Fruit fly (Drosophila melanogaster) whole organism, prepupa: ENCODE data around the gene Smyd4-2.

ENCODE experiments used
- Blimp-1 ChIP-seq: fragments of 200-800 bp; sonication (Bioruptor generic); optimal IDR thresholded peaks from 3 replicates; lab custom pipeline; 2017; ENCODE audit warnings: missing biosample characterization, missing genetic modification characterization, mild to moderate bottlenecking, moderate library complexity, missing genetic modification reagents
- CG10631 ChIP-seq: fragments of 200-800 bp; sonication (Bioruptor generic); optimal IDR thresholded peaks from 2 replicates; lab custom pipeline; 2016; ENCODE audit warnings: missing biosample characterization, missing genetic modification characterization
- CG11902 ChIP-seq: fragments of 200-800 bp; sonication (Bioruptor generic); optimal IDR thresholded peaks from 3 replicates; lab custom pipeline; 2016; ENCODE audit warnings: missing biosample characterization, missing genetic modification characterization
- CG15336 ChIP-seq: fragments of 200-800 bp; sonication (Bioruptor generic); IDR thresholded peaks from 2 replicates; pipeline ENCODE4 v1.3.6; 2022; ENCODE audit warnings: missing biosample characterization, missing genetic modification characterization
- CG1621 ChIP-seq: fragments of 200-800 bp; sonication (Bioruptor generic); optimal IDR thresholded peaks from 3 replicates; lab custom pipeline; 2018; ENCODE audit warnings: missing biosample characterization, mild to moderate bottlenecking, missing genetic modification characterization
- CG16779 ChIP-seq: fragments of 200-800 bp; sonication (Bioruptor generic); optimal IDR thresholded peaks from 3 replicates; lab custom pipeline; 2017; ENCODE audit warnings: missing biosample characterization, mild to moderate bottlenecking, missing genetic modification characterization
- CG3032 ChIP-seq: fragments of 200-800 bp; optimal IDR thresholded peaks from 2 replicates; lab custom pipeline; 2019; ENCODE audit warnings: missing biosample characterization, mild to moderate bottlenecking, missing genetic modification characterization, moderate library complexity
- CG32006 ChIP-seq: fragments of 200-800 bp; sonication (Bioruptor generic); optimal IDR thresholded peaks from 3 replicates; lab custom pipeline; 2017; ENCODE audit warnings: missing biosample characterization, mild to moderate bottlenecking, missing genetic modification characterization
- CG34406 ChIP-seq: fragments of 200-800 bp; sonication (Bioruptor generic); optimal IDR thresholded peaks from 3 replicates; lab custom pipeline; 2016; ENCODE audit warnings: missing biosample characterization, missing genetic modification characterization
- CG3919 ChIP-seq: fragments of 200-800 bp; sonication (Bioruptor generic); optimal IDR thresholded peaks from 3 replicates; lab custom pipeline; 2016; ENCODE audit warnings: missing biosample characterization, missing genetic modification characterization
- CG6163 ChIP-seq: fragments of 200-800 bp; sonication (Bioruptor generic); IDR thresholded peaks from 3 replicates; pipeline ENCODE4 v1.3.6; 2022; ENCODE audit warnings: missing biosample characterization, missing genetic modification characterization
- CG6276 ChIP-seq: fragments of 200-800 bp; sonication (Bioruptor generic); optimal IDR thresholded peaks from 2 replicates; lab custom pipeline; 2017; ENCODE audit warnings: missing biosample characterization, mild to moderate bottlenecking, missing genetic modification characterization
- CG6792 ChIP-seq: fragments of 200-800 bp; sonication (Bioruptor generic); optimal IDR thresholded peaks from 3 replicates; lab custom pipeline; 2016; ENCODE audit warnings: missing biosample characterization, missing genetic modification characterization
- CG6854 ChIP-seq: fragments of 200-800 bp; sonication (Bioruptor generic); optimal IDR thresholded peaks from 2 replicates; lab custom pipeline; 2017; ENCODE audit warnings: missing biosample characterization, mild to moderate bottlenecking, missing genetic modification characterization
- CG7368 ChIP-seq: fragments of 200-800 bp; sonication (Bioruptor generic); optimal IDR thresholded peaks from 3 replicates; lab custom pipeline; 2016; ENCODE audit warnings: missing biosample characterization, missing genetic modification characterization
- CG8119 ChIP-seq: fragments of 200-800 bp; sonication (Bioruptor generic); IDR thresholded peaks from 3 replicates; pipeline ENCODE4 v1.3.6; 2022; ENCODE audit warnings: missing biosample characterization, missing genetic modification characterization
- CG8319 ChIP-seq: fragments of 200-800 bp; sonication (Bioruptor generic); optimal IDR thresholded peaks from 3 replicates; lab custom pipeline; 2016; ENCODE audit warnings: missing biosample characterization, missing genetic modification characterization
- CG9139 ChIP-seq: fragments of 200-800 bp; sonication (Bioruptor generic); optimal IDR thresholded peaks from 3 replicates; lab custom pipeline; 2017; ENCODE audit warnings: missing biosample characterization, mild to moderate bottlenecking, missing genetic modification characterization
- Eip78C ChIP-seq: fragments of 200-800 bp; sonication (Bioruptor generic); peaks from one replicate; lab custom pipeline; 2016; ENCODE audit warnings: missing biosample characterization, missing genetic modification characterization
- Ets96B ChIP-seq: fragments of 200-800 bp; optimal IDR thresholded peaks from 2 replicates; lab custom pipeline; 2019; ENCODE audit warnings: missing biosample characterization, mild to moderate bottlenecking, missing genetic modification characterization, moderate library complexity
- Gug ChIP-seq: fragments of 200-800 bp; sonication (Bioruptor generic); IDR thresholded peaks from 2 replicates; pipeline ENCODE4 v1.3.6; 2022; ENCODE audit warnings: missing biosample characterization, missing genetic modification characterization
- Hr39 ChIP-seq: fragments of 200-800 bp; sonication (Bioruptor generic); optimal IDR thresholded peaks from 2 replicates; lab custom pipeline; 2016; ENCODE audit warnings: missing biosample characterization, missing genetic modification characterization
- OdsH ChIP-seq: fragments of 200-800 bp; sonication (Bioruptor generic); optimal IDR thresholded peaks from 3 replicates; lab custom pipeline; 2016; ENCODE audit warnings: missing biosample characterization, missing genetic modification characterization
- Smox ChIP-seq: fragments of 200-800 bp; sonication (Bioruptor generic); optimal IDR thresholded peaks from 3 replicates; lab custom pipeline; 2016; ENCODE audit warnings: missing biosample characterization, missing genetic modification characterization
- Sox102F ChIP-seq: fragments of 200-800 bp; sonication (Bioruptor generic); optimal IDR thresholded peaks from 2 replicates; lab custom pipeline; 2016; ENCODE audit warnings: missing biosample characterization, mild to moderate bottlenecking, missing genetic modification characterization
- Sox14 ChIP-seq: fragments of 200-800 bp; sonication (Bioruptor generic); optimal IDR thresholded peaks from 3 replicates; lab custom pipeline; 2016; ENCODE audit warnings: missing biosample characterization, missing genetic modification characterization
- Sox15 ChIP-seq: fragments of 200-800 bp; sonication (Bioruptor generic); optimal IDR thresholded peaks from 3 replicates; lab custom pipeline; 2016; ENCODE audit warnings: missing biosample characterization, missing genetic modification characterization
- achi ChIP-seq: fragments of 200-800 bp; sonication (Bioruptor generic); optimal IDR thresholded peaks from 3 replicates; lab custom pipeline; 2016; ENCODE audit warnings: missing biosample characterization, missing genetic modification characterization
- cyc ChIP-seq: fragments of 200-800 bp; sonication (Bioruptor generic); optimal IDR thresholded peaks from 3 replicates; lab custom pipeline; 2016; ENCODE audit warnings: missing biosample characterization, missing genetic modification characterization
- dac ChIP-seq: fragments of 200-800 bp; sonication (Bioruptor generic); optimal IDR thresholded peaks from 2 replicates; lab custom pipeline; 2017; ENCODE audit warnings: missing biosample characterization, mild to moderate bottlenecking, missing genetic modification characterization
- dsx ChIP-seq: fragments of 200-800 bp; optimal IDR thresholded peaks from 3 replicates; lab custom pipeline; 2019; ENCODE audit warnings: missing biosample characterization, mild to moderate bottlenecking, missing genetic modification characterization, moderate library complexity; ENCODE audit not compliant: poor library complexity, severe bottlenecking
- eg ChIP-seq: fragments of 200-800 bp; sonication (Bioruptor generic); IDR thresholded peaks from 3 replicates; pipeline ENCODE4 v1.3.6; 2022; ENCODE audit warnings: missing biosample characterization, missing genetic modification characterization
- fd59A ChIP-seq: fragments of 200-800 bp; sonication (Bioruptor generic); optimal IDR thresholded peaks from 2 replicates; lab custom pipeline; 2017; ENCODE audit warnings: missing biosample characterization, mild to moderate bottlenecking, missing genetic modification characterization, missing genetic modification reagents
- fd85E ChIP-seq: fragments of 200-800 bp; sonication (Bioruptor generic); optimal IDR thresholded peaks from 3 replicates; lab custom pipeline; 2016; ENCODE audit warnings: missing biosample characterization, missing genetic modification characterization
- fkh ChIP-seq: fragments of 200-800 bp; sonication (Bioruptor generic); optimal IDR thresholded peaks from 3 replicates; lab custom pipeline; 2017; ENCODE audit warnings: missing biosample characterization, mild to moderate bottlenecking, missing genetic modification characterization, moderate library complexity
- lz ChIP-seq: fragments of 200-800 bp; sonication (Bioruptor generic); optimal IDR thresholded peaks from 3 replicates; lab custom pipeline; 2016; ENCODE audit warnings: missing biosample characterization, missing genetic modification characterization
- spab ChIP-seq: fragments of 200-800 bp; sonication (Bioruptor generic); optimal IDR thresholded peaks from 2 replicates; lab custom pipeline; 2017; ENCODE audit warnings: missing biosample characterization, mild to moderate bottlenecking, missing genetic modification characterization, missing genetic modification reagents
- svp ChIP-seq: fragments of 200-800 bp; sonication (Bioruptor generic); peaks from one replicate; lab custom pipeline; 2016; ENCODE audit warnings: missing biosample characterization, missing genetic modification characterization
- topi ChIP-seq: fragments of 200-800 bp; sonication (Bioruptor generic); optimal IDR thresholded peaks from 3 replicates; lab custom pipeline; 2016; ENCODE audit warnings: missing biosample characterization, missing genetic modification characterization
- vri ChIP-seq: fragments of 200-800 bp; sonication (Bioruptor generic); optimal IDR thresholded peaks from 3 replicates; lab custom pipeline; 2016; ENCODE audit warnings: missing biosample characterization, mild to moderate bottlenecking, missing genetic modification characterization

The Smyd4-2 gene

DNA sequence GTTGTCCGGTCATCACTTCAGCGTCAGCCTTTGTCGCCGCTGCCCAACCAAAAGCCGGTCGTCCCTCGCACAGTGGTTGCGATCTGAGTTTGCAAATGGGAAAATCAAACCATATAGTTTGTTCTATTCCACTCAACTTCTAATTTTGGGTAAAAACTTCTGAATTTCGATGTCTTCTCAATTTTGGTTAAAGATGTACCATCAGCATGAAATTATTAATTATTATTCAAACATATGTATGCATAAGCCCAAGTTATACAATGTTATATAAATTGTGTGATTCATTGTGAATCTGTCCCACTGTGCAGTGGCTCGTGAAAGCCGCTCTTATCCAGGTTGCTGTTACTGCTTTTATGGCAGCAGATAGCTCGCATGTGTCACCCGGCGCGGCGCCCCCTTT, 40.9 kb upstream of the Smyd4-2 start (continued):
- peak; percentile 73 for TF ChIP-seq CG34406
- peak; percentile 28 for TF ChIP-seq CG1621 (tag; lab: Kevin White, UChicago)
- peak; percentile 83 for TF ChIP-seq Sox102F
- peak; percentile 37 for TF ChIP-seq CG9139
- TF ChIP-seq svp (GFP tag; lab: Kevin White, UChicago), result peak; percentile 88
- no peak for TF ChIP-seq fd85E (GFP tag; lab: Kevin White, UChicago)
- peak; percentile 52 for TF ChIP-seq CG6792 (GFP tag; lab: Kevin White, UChicago)
- peak; percentile 75 for TF ChIP-seq CG32006 (GFP tag; lab: Kevin White, UChicago)
- peak; percentile 59 for TF ChIP-seq CG15336 (GFP tag; lab: Robert Waterston, UW)
- peak; percentile 31 for TF ChIP-seq CG11902 (GFP tag; lab: Kevin White, UChicago)
- TF ChIP-seq Eip78C (GFP tag; lab: Kevin White, UChicago), result peak; percentile 94
- TF ChIP-seq Sox14 (GFP tag; lab: Kevin White, UChicago), result peak; percentile 72
- TF ChIP-seq CG10631 (GFP tag; lab: Kevin White, UChicago), result peak; percentile 33
- TF ChIP-seq CG6854 (GFP tag; lab: Kevin White, UChicago), result peak; percentile 3
- TF ChIP-seq cyc (GFP tag; lab: Kevin White, UChicago), result peak; percentile 62
- peak; percentile 37 for TF ChIP-seq CG7368 (GFP tag; lab: Kevin White, UChicago)
- peak; percentile 51 for TF ChIP-seq Sox15 (GFP tag; lab: Kevin White, UChicago)
- peak; percentile 73 for TF ChIP-seq achi (GFP tag; lab: Kevin White, UChicago)
- TF ChIP-seq Gug (GFP tag; lab: Robert Waterston, UW), result no peak
- peak; percentile 47 for TF ChIP-seq lz (GFP tag; lab: Kevin White, UChicago)
- peak; percentile 87 for TF ChIP-seq dsx (GFP tag; lab: Kevin White, UChicago)
- TF ChIP-seq vri (GFP tag; lab: Kevin White, UChicago), result peak; percentile 45
- peak; percentile 36 for TF ChIP-seq CG6276
- peak; percentile 53 for TF ChIP-seq Hr39 (GFP tag; lab: Kevin White, UChicago)
- TF ChIP-seq Blimp-1, result peak; percentile 11
- peak; percentile 5 for TF ChIP-seq CG16779 (tag; lab: Kevin White, UChicago)
- TF ChIP-seq Smox (GFP tag; lab: Kevin White, UChicago), result peak; percentile 75
- TF ChIP-seq spab (GFP tag; lab: Kevin White, UChicago), result peak; percentile 35

DNA sequence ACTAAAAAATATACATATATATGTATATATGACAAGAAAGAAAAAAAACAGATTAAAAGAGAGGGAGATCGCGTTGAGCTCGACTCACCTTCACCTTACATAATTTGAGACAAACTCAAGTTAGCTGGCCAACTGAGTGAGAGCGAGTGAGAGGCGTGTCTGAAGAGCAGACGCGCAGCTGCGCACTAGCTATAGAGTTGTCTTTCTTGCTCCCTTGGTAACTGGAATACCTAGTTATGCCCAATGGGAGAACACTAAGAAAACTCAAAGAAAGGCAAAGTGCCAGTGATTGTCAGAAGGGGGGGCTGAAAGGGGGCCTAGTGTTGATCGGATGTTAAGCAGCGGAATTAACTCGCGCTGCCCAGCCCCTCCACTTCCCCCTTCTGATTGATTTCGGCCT, 32.7 kb upstream of the Smyd4-2 start:
- TF ChIP-seq Hr39 (GFP tag; lab: Kevin White, UChicago) (no peak), vri (GFP tag; lab: Kevin White, UChicago) (peak; percentile 76), fkh (GFP tag; lab: Kevin White, UChicago) (peak; percentile 60), OdsH (no peak), CG8119 (no peak), CG9139 (no peak)

DNA sequence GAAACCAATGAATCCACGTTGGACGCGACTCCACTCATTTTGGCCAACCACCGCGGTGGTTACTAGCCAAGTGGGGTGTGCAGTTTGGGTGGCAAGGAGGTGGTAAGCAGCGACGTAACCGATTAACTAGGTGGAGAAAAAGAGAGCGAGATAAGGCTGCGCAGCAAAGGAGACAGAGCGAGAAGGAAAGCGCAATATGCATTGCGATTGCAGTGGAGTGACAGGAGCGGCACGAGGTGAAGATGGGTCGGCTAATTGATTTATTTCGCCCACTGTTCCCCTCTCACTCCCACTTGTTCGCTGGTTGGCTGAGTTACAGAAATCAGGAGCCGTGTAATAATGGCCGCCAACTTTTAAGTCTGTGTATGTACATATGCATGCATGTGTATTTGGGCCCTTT, 32.0 kb upstream of the Smyd4-2 start:
- TF ChIP-seq cyc (GFP tag; lab: Kevin White, UChicago), result no peak
- peak; percentile 40 for TF ChIP-seq CG7368 (GFP tag; lab: Kevin White, UChicago)
- TF ChIP-seq svp (GFP tag; lab: Kevin White, UChicago), result peak; percentile 53
- no peak for TF ChIP-seq fd59A (GFP tag; lab: Kevin White, UChicago)
- TF ChIP-seq CG6163, result no peak
- TF ChIP-seq CG34406, result no peak

DNA sequence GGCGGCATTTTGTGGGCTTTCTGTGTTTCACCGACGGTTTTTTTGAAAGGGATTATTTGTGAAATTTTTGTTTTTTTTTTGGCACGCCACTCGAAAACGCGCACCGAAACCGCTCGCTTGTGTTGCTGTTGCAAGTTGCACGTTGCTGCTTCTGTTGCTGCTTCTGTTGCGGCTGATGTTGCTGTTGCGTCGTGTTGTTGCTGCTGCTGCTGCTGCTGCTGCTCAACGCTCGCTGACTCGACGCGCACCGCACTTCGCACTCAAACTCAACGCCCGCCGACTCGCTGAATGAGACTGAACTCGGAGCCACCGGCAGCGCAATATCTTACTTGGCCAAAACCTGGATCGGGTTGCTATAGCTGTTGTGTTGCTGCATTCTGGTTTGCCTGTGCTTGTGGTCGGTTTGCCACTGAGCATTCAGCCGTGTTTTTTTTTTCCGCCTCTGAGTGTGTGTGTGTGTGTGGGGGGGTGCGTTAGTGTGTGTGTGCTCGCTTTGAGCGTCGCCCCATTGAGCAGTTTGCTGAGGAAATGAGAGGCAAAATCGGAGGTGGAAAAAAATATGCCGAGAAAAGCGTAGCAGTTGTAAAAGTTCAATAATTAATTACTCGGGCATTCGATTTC, 30.8 kb upstream of the Smyd4-2 start, which contains the start of gene toe:
Gene toe, minus strand, starts transcription at position 277 of the 621 bp plus-strand sequence.
- TF ChIP-seq Sox102F, result no peak
- TF ChIP-seq svp (GFP tag; lab: Kevin White, UChicago), result no peak
- TF ChIP-seq CG6163, result 0 out of 3 replicates have a peak, but pooled peaks have one; percentile 7
- TF ChIP-seq CG8319 (GFP tag; lab: Kevin White, UChicago), result no peak
- TF ChIP-seq cyc (GFP tag; lab: Kevin White, UChicago), result no peak
- no peak for TF ChIP-seq Gug (GFP tag; lab: Robert Waterston, UW)
- no peak for TF ChIP-seq OdsH
- TF ChIP-seq Eip78C (GFP tag; lab: Kevin White, UChicago), result no peak
- TF ChIP-seq dac, result no peak
- TF ChIP-seq Smox (GFP tag; lab: Kevin White, UChicago), result no peak
- no peak for TF ChIP-seq CG8119
- TF ChIP-seq CG6854 (GFP tag; lab: Kevin White, UChicago), result no peak
- TF ChIP-seq fd85E (GFP tag; lab: Kevin White, UChicago), result no peak
- TF ChIP-seq CG6792 (GFP tag; lab: Kevin White, UChicago), result no peak
- TF ChIP-seq CG3919 (GFP tag; lab: Kevin White, UChicago), result peak; percentile 61
- TF ChIP-seq Ets96B, result no peak
- peak; percentile 30; the same call in 1 of the 3 replicates for TF ChIP-seq eg (GFP tag; lab: Robert Waterston, UW)
- no peak for TF ChIP-seq CG15336 (GFP tag; lab: Robert Waterston, UW)
- no peak for TF ChIP-seq topi
- no peak for TF ChIP-seq CG3032 (tag; lab: Kevin White, UChicago)
- TF ChIP-seq dsx (GFP tag; lab: Kevin White, UChicago), result no peak
